Fruit fly (Drosophila melanogaster) whole organism, embryonic: ENCODE data around the gene Atg2.

Experiments used
- CG10274 ChIP-seq: fragments of 200-800 bp; sonication (Bioruptor generic); optimal IDR thresholded peaks from 3 replicates; lab custom pipeline; 2017; ENCODE audit warnings: missing biosample characterization, mild to moderate bottlenecking, missing genetic modification characterization
- CG11247 ChIP-seq: fragments of 200-800 bp; sonication (Bioruptor generic); IDR thresholded peaks from 2 replicates; pipeline ENCODE4 v1.3.6; 2022; ENCODE audit warnings: missing biosample characterization, missing genetic modification characterization
- CG11560 ChIP-seq: fragments of 200-800 bp; sonication (Bioruptor generic); IDR thresholded peaks from 3 replicates; pipeline ENCODE4 v1.3.6; 2022; ENCODE audit warnings: missing biosample characterization, missing genetic modification characterization
- CG13296 ChIP-seq: fragments of 200-800 bp; sonication (Bioruptor generic); optimal IDR thresholded peaks from 3 replicates; lab custom pipeline; 2018; ENCODE audit warnings: missing biosample characterization, mild to moderate bottlenecking, missing genetic modification characterization
- CG13624 ChIP-seq: fragments of 200-800 bp; sonication (Bioruptor generic); optimal IDR thresholded peaks from 2 replicates; lab custom pipeline; 2016; ENCODE audit warnings: missing biosample characterization, missing genetic modification characterization
- CG14860 ChIP-seq: fragments of 200-800 bp; sonication (Bioruptor generic); IDR thresholded peaks from 3 replicates; pipeline ENCODE4 v1.3.6; 2022; ENCODE audit warnings: missing biosample characterization, missing genetic modification characterization; ENCODE audit not compliant: partially characterized antibody
- CG15514 ChIP-seq: fragments of 200-800 bp; sonication (Bioruptor generic); optimal IDR thresholded peaks from 3 replicates; lab custom pipeline; 2017; ENCODE audit warnings: missing biosample characterization, missing genetic modification characterization, mild to moderate bottlenecking, moderate library complexity, missing genetic modification reagents
- CG16779 ChIP-seq: fragments of 200-800 bp; sonication (Bioruptor generic); IDR thresholded peaks from 2 replicates; pipeline ENCODE4 v1.3.6; 2022; ENCODE audit warnings: missing biosample characterization, missing genetic modification characterization
- CG17186 ChIP-seq: fragments of 200-800 bp; sonication (Bioruptor generic); optimal IDR thresholded peaks from 3 replicates; lab custom pipeline; 2017; ENCODE audit warnings: missing biosample characterization, missing genetic modification reagents, missing genetic modification characterization
- CG17385 ChIP-seq: fragments of 200-800 bp; sonication (Bioruptor generic); optimal IDR thresholded peaks from 3 replicates; lab custom pipeline; 2018; ENCODE audit warnings: missing biosample characterization, mild to moderate bottlenecking, missing genetic modification characterization
- CG2116 ChIP-seq: fragments of 200-800 bp; sonication (Bioruptor generic); optimal IDR thresholded peaks from 3 replicates; lab custom pipeline; 2018; ENCODE audit warnings: missing biosample characterization, mild to moderate bottlenecking, missing genetic modification characterization
- CG2120 ChIP-seq: fragments of 200-800 bp; sonication (Bioruptor generic); optimal IDR thresholded peaks from 3 replicates; lab custom pipeline; 2016; ENCODE audit warnings: missing biosample characterization, missing genetic modification characterization
- CG2199 ChIP-seq: fragments of 200-800 bp; sonication (Bioruptor generic); IDR thresholded peaks from 3 replicates; pipeline ENCODE4 v1.3.6; 2022; ENCODE audit warnings: missing biosample characterization, missing genetic modification characterization
- CG6272 ChIP-seq: fragments of 200-800 bp; sonication (Bioruptor generic); IDR thresholded peaks from 2 replicates; pipeline ENCODE4 v1.3.6; 2022; ENCODE audit warnings: missing biosample characterization, missing genetic modification characterization
- CG7928 ChIP-seq: fragments of 200-800 bp; sonication (Bioruptor generic); optimal IDR thresholded peaks from 2 replicates; lab custom pipeline; 2017; ENCODE audit warnings: missing biosample characterization, mild to moderate bottlenecking, missing genetic modification characterization
- CG8290 ChIP-seq, 3 experiments: fragments of 200-800 bp; sonication (Bioruptor generic); optimal IDR thresholded peaks; 2 replicates each; lab custom pipeline; 2016 to 2019; ENCODE audit warnings: missing biosample characterization in 3 of 3, missing genetic modification characterization in 3 of 3, mild to moderate bottlenecking in 2 of 3, moderate library complexity in 1 of 3
- CG8765 ChIP-seq: fragments of 200-800 bp; sonication (Bioruptor generic); IDR thresholded peaks from 2 replicates; pipeline ENCODE4 v1.3.6; 2022; ENCODE audit warnings: missing biosample characterization, missing genetic modification characterization
- CG8924 ChIP-seq: fragments of 200-800 bp; optimal IDR thresholded peaks from 3 replicates; lab custom pipeline; 2019; ENCODE audit warnings: missing biosample characterization, mild to moderate bottlenecking, missing genetic modification characterization, moderate library complexity
- CG9817 ChIP-seq: fragments of 200-800 bp; sonication (Bioruptor generic); optimal IDR thresholded peaks from 2 replicates; lab custom pipeline; 2018; ENCODE audit warnings: missing biosample characterization, mild to moderate bottlenecking, missing genetic modification characterization, moderate library complexity
- Camta ChIP-seq: fragments of 200-800 bp; sonication (Bioruptor generic); optimal IDR thresholded peaks from 2 replicates; lab custom pipeline; 2016; ENCODE audit warnings: missing biosample characterization, missing genetic modification characterization
- D19B ChIP-seq: fragments of 200-800 bp; sonication (Bioruptor generic); optimal IDR thresholded peaks from 2 replicates; lab custom pipeline; 2017; ENCODE audit warnings: missing biosample characterization, mild to moderate bottlenecking, missing genetic modification characterization
- Hmx ChIP-seq: fragments of 200-800 bp; sonication (Bioruptor generic); optimal IDR thresholded peaks from 2 replicates; lab custom pipeline; 2016; ENCODE audit warnings: missing biosample characterization, missing genetic modification characterization
- Jarid2 ChIP-seq: fragments of 200-800 bp; sonication (Bioruptor generic); optimal IDR thresholded peaks from 3 replicates; lab custom pipeline; 2017; ENCODE audit warnings: mild to moderate bottlenecking, missing biosample characterization, missing genetic modification reagents, missing genetic modification characterization
- Oaz ChIP-seq: fragments of 200-800 bp; sonication (Bioruptor generic); IDR thresholded peaks from 2 replicates; pipeline ENCODE4 v1.3.6; 2022; ENCODE audit warnings: missing biosample characterization, missing genetic modification characterization
- Ravus ChIP-seq: fragments of 200-800 bp; sonication (Bioruptor generic); IDR thresholded peaks from 2 replicates; pipeline ENCODE4 v1.3.6; 2022; ENCODE audit warnings: missing biosample characterization, missing genetic modification characterization
- Rx ChIP-seq: fragments of 200-800 bp; sonication (Bioruptor generic); IDR thresholded peaks from 2 replicates; pipeline ENCODE4 v1.3.6; 2022; ENCODE audit warnings: missing biosample characterization, missing genetic modification characterization
- TFAM ChIP-seq: fragments of 200-800 bp; sonication (Bioruptor generic); optimal IDR thresholded peaks from 2 replicates; lab custom pipeline; 2017; ENCODE audit warnings: missing biosample characterization, missing genetic modification characterization, inconsistent platforms
- ase ChIP-seq: fragments of 200-800 bp; sonication (Bioruptor generic); IDR thresholded peaks from 3 replicates; pipeline ENCODE4 v1.3.6; 2022; ENCODE audit warnings: missing biosample characterization, missing genetic modification characterization
- ash1 ChIP-seq: fragments of 200-800 bp; sonication (Bioruptor generic); optimal IDR thresholded peaks from 2 replicates; lab custom pipeline; 2018; ENCODE audit warnings: missing biosample characterization, mild to moderate bottlenecking, missing genetic modification characterization
- bab2 ChIP-seq: fragments of 200-800 bp; sonication (Bioruptor generic); optimal IDR thresholded peaks from 2 replicates; lab custom pipeline; 2016; ENCODE audit warnings: missing biosample characterization, missing genetic modification characterization
- bowl ChIP-seq: fragments of 200-800 bp; sonication (Bioruptor generic); IDR thresholded peaks from 2 replicates; pipeline ENCODE4 v1.3.6; 2022; ENCODE audit warnings: missing biosample characterization, missing genetic modification characterization
- cg ChIP-seq: fragments of 200-800 bp; sonication (Bioruptor generic); optimal IDR thresholded peaks from 3 replicates; lab custom pipeline; 2019; ENCODE audit warnings: missing biosample characterization, mild to moderate bottlenecking, missing genetic modification characterization, moderate library complexity
- cwo ChIP-seq: fragments of 200-800 bp; sonication (Bioruptor generic); optimal IDR thresholded peaks from 3 replicates; lab custom pipeline; 2017; ENCODE audit warnings: missing biosample characterization, missing genetic modification characterization, mild to moderate bottlenecking, moderate library complexity, missing genetic modification reagents
- jumu ChIP-seq: fragments of 200-800 bp; sonication (Bioruptor generic); optimal IDR thresholded peaks from 3 replicates; lab custom pipeline; 2016; ENCODE audit warnings: missing biosample characterization, missing genetic modification characterization
- ken ChIP-seq: fragments of 200-800 bp; sonication (Bioruptor generic); IDR thresholded peaks from 3 replicates; pipeline ENCODE4 v1.3.6; 2022; ENCODE audit warnings: missing biosample characterization, missing genetic modification characterization
- lilli ChIP-seq: fragments of 200-800 bp; sonication (Bioruptor generic); optimal IDR thresholded peaks from 3 replicates; lab custom pipeline; 2016; ENCODE audit warnings: missing biosample characterization, missing genetic modification characterization
- mam ChIP-seq: fragments of 200-800 bp; sonication (Bioruptor generic); optimal IDR thresholded peaks from 3 replicates; lab custom pipeline; 2016; ENCODE audit warnings: missing biosample characterization, missing genetic modification characterization
- mld ChIP-seq: fragments of 200-800 bp; sonication (Bioruptor generic); IDR thresholded peaks from 3 replicates; pipeline ENCODE4 v1.3.6; 2022; ENCODE audit warnings: missing biosample characterization, missing genetic modification characterization; ENCODE audit not compliant: partially characterized antibody
- oc ChIP-seq: fragments of 200-800 bp; sonication (Bioruptor generic); optimal IDR thresholded peaks from 2 replicates; lab custom pipeline; 2018; ENCODE audit warnings: missing biosample characterization, mild to moderate bottlenecking, missing genetic modification characterization, moderate library complexity
- org-1 ChIP-seq: fragments of 200-800 bp; sonication (Bioruptor generic); optimal IDR thresholded peaks from 2 replicates; lab custom pipeline; 2017; ENCODE audit warnings: missing biosample characterization, missing genetic modification characterization
- pan ChIP-seq, 4 experiments: fragments of >200 bp in 3 of 4; fragments of 200-800 bp in 1 of 4; sonication (Bioruptor generic) in 1 of 4; optimal IDR thresholded peaks in 3 of 4; IDR thresholded peaks in 1 of 4; 2 replicates each; pipeline versions ENCODE4 v1.3.6 to Lab custom; 2017 to 2022; ENCODE audit warnings: missing biosample characterization in 2 of 4, missing genetic modification characterization in 2 of 4, mixed read lengths in 1 of 4
- pfk ChIP-seq: fragments of 200-800 bp; sonication (Bioruptor generic); optimal IDR thresholded peaks from 2 replicates; lab custom pipeline; 2018; ENCODE audit warnings: missing biosample characterization, mild to moderate bottlenecking, missing genetic modification characterization, moderate library complexity
- pita ChIP-seq: fragments of 200-800 bp; sonication (Bioruptor generic); optimal IDR thresholded peaks from 2 replicates; lab custom pipeline; 2017; ENCODE audit warnings: missing biosample characterization, mild to moderate bottlenecking, missing genetic modification characterization
- run ChIP-seq: fragments of 200-800 bp; sonication (Bioruptor generic); optimal IDR thresholded peaks from 3 replicates; lab custom pipeline; 2018; ENCODE audit warnings: missing biosample characterization, mild to moderate bottlenecking, missing genetic modification characterization
- sens ChIP-seq: fragments of 200-800 bp; sonication (Bioruptor generic); peaks from one replicate; lab custom pipeline; 2016; ENCODE audit warnings: missing biosample characterization, missing genetic modification characterization
- slou ChIP-seq: fragments of 200-800 bp; sonication (Bioruptor generic); optimal IDR thresholded peaks from 3 replicates; lab custom pipeline; 2016; ENCODE audit warnings: missing biosample characterization, missing genetic modification characterization
- ssp ChIP-seq: fragments of 200-800 bp; sonication (Bioruptor generic); IDR thresholded peaks from 2 replicates; pipeline ENCODE4 v1.3.6; 2022; ENCODE audit warnings: missing biosample characterization, missing genetic modification characterization
- tio ChIP-seq: fragments of 200-800 bp; sonication (Bioruptor generic); optimal IDR thresholded peaks from 2 replicates; lab custom pipeline; 2017; ENCODE audit warnings: missing biosample characterization, missing genetic modification characterization, inconsistent platforms
- trem ChIP-seq: fragments of 200-800 bp; optimal IDR thresholded peaks from 3 replicates; lab custom pipeline; 2019; ENCODE audit warnings: missing biosample characterization, mild to moderate bottlenecking, missing genetic modification characterization, moderate library complexity
- usp ChIP-seq: fragments of >200 bp; optimal IDR thresholded peaks from 2 replicates; lab custom pipeline; 2017; ENCODE audit warnings: missing biosample characterization, missing genetic modification characterization
- zen ChIP-seq: fragments of 200-800 bp; sonication (Bioruptor generic); optimal IDR thresholded peaks from 3 replicates; lab custom pipeline; 2018; ENCODE audit warnings: missing biosample characterization, mild to moderate bottlenecking, missing genetic modification characterization, moderate library complexity

Atg2 gene

DNA sequence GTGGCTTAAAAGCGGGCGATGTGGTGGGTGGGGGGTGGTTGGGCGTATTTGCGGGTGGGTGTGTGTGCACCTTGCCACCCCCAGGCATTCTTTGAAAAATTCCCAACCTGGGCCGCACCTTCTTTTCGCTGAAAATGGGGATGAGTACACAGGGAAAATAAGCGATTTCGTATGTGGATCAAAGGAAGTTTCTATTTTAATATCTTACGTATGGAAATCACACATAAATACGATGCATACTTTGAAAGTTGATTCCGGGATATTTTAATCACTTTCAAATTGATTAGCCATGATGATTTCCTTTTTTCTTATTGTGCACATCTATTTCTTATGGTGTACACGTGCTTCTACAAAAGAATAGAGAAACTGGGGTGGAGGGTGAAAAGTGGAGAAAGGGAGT is 51.2 kb downstream of the Atg2 start (continued):
- no peak for TF ChIP-seq cg (GFP tag; lab: Kevin White, UChicago)
- peak; percentile 52 for TF ChIP-seq CG15514 (GFP tag; lab: Kevin White, UChicago)
- peak; percentile 61 for TF ChIP-seq CG13296 (GFP tag; lab: Kevin White, UChicago)
- TF ChIP-seq CG8765 (GFP tag; lab: Robert Waterston, UW): no peak
- TF ChIP-seq ash1: no peak
- TF ChIP-seq CG9817: peak; percentile 34
- no peak for TF ChIP-seq CG2199 (GFP tag; lab: Robert Waterston, UW)
- no peak for TF ChIP-seq Hmx (GFP tag; lab: Kevin White, UChicago)
- TF ChIP-seq pfk: no peak
- no peak for TF ChIP-seq usp (GFP tag; lab: Kevin White, UChicago)
- TF ChIP-seq slou: no peak
- no peak for TF ChIP-seq CG10274 (GFP tag; lab: Kevin White, UChicago)
- peak; percentile 46 for TF ChIP-seq CG2120 (GFP tag; lab: Kevin White, UChicago)
- TF ChIP-seq CG11247: no peak
- TF ChIP-seq TFAM (GFP tag; lab: Kevin White, UChicago): no peak
- no peak for TF ChIP-seq CG7928
- no peak for TF ChIP-seq pita (GFP tag; lab: Kevin White, UChicago)
- TF ChIP-seq CG8290 (GFP tag; optimal IDR thresholded peaks at IDR 0.05; lab: Kevin White, UChicago): no peak
- TF ChIP-seq CG8290 (tag; optimal IDR thresholded peaks at IDR 0.05; lab: Kevin White, UChicago): peak in 1 of 2 experiments; percentile 9
- no peak for TF ChIP-seq ssp (GFP tag; lab: Robert Waterston, UW)
- peak; percentile 45 for TF ChIP-seq org-1 (GFP tag; lab: Kevin White, UChicago)
- TF ChIP-seq bab2 (GFP tag; lab: Kevin White, UChicago): peak; percentile 52
- TF ChIP-seq oc (tag; lab: Kevin White, UChicago): peak; percentile 37
- no peak for TF ChIP-seq ase
- TF ChIP-seq CG16779: no peak
- peak; percentile 57 for TF ChIP-seq CG17385 (GFP tag; lab: Kevin White, UChicago)
- no peak for TF ChIP-seq jumu (GFP tag; lab: Kevin White, UChicago)
- TF ChIP-seq CG2116 (GFP tag; lab: Kevin White, UChicago): no peak
- peak; percentile 64 for TF ChIP-seq CG8924
- TF ChIP-seq pan (optimal IDR thresholded peaks at IDR 0.05; lab: Kevin White, UChicago): no peak
- peak in 1 of 2 experiments; percentile 47 for TF ChIP-seq pan (GFP tag; optimal IDR thresholded peaks at IDR 0.05 in 1 of 2, IDR thresholded peaks at IDR 0.05 in 1 of 2)
- peak; percentile 16 for TF ChIP-seq Camta
- no peak for TF ChIP-seq zen
- TF ChIP-seq run (tag; lab: Kevin White, UChicago): peak; percentile 62
- TF ChIP-seq Oaz (GFP tag; lab: Robert Waterston, UW): 0 out of 2 replicates have a peak, but pooled peaks have one; percentile 9
- peak; percentile 3 for TF ChIP-seq CG13624 (GFP tag; lab: Kevin White, UChicago)
- no peak for TF ChIP-seq Ravus (GFP tag; lab: Robert Waterston, UW)
- TF ChIP-seq Rx (GFP tag; lab: Robert Waterston, UW): no peak
- TF ChIP-seq ken (GFP tag; lab: Robert Waterston, UW): no peak
- no peak for TF ChIP-seq CG17186 (GFP tag; lab: Kevin White, UChicago)
- TF ChIP-seq lilli (GFP tag; lab: Kevin White, UChicago): peak; percentile 26
- TF ChIP-seq bowl: no peak
- peak; percentile 89 for TF ChIP-seq cwo (GFP tag; lab: Kevin White, UChicago)
- peak; percentile 7 for TF ChIP-seq D19B (GFP tag; lab: Kevin White, UChicago)
- no peak for TF ChIP-seq tio
- peak; percentile 51 for TF ChIP-seq mam
- peak; percentile 89 for TF ChIP-seq sens
- TF ChIP-seq CG11560 (tag; lab: Robert Waterston, UW): no peak
- TF ChIP-seq CG14860 (GFP tag; lab: Robert Waterston, UW): no peak
- TF ChIP-seq CG6272: no peak
- TF ChIP-seq trem (tag; lab: Kevin White, UChicago): no peak
- TF ChIP-seq Jarid2 (GFP tag; lab: Kevin White, UChicago): peak; percentile 18
- TF ChIP-seq mld: no peak
